Fruit fly (Drosophila melanogaster) Kc167 (cell line): ENCODE results near the gene CG32568.

Experiments
- Sin3A ChIP-seq: fragments of >200 bp; optimal IDR thresholded peaks from 2 replicates; lab custom pipeline; 2018; ENCODE audit warnings: missing external identifiers
- insv ChIP-seq: fragments of >200 bp; optimal IDR thresholded peaks from 3 replicates; lab custom pipeline; 2018; ENCODE audit warnings: missing external identifiers

- TF ChIP-seq Sin3A (lab: Kevin White, UChicago), result no peak
- TF ChIP-seq insv, result no peak
These were observed 32.4 kb downstream of the CG32568 start for dm6 chrX:16772882-16773827.
